Worm (Caenorhabditis elegans): ENCODE data around the gene Y47G7B.2.

ce11 chrII:2719212-2719611 lies 11.4 kb upstream of the Y47G7B.2 start:
- TF ChIP-seq nhr-237 (tag; optimal IDR thresholded peaks at IDR 0.05) (no peak), egl-27 (tag; optimal IDR thresholded peaks at IDR 0.05) (no peak), R02D3.7 (tag; optimal IDR thresholded peaks at IDR 0.05) (no peak), zag-1 (tag; optimal IDR thresholded peaks at IDR 0.05) (no peak), unc-62 (GFP tag; optimal IDR thresholded peaks at IDR 0.05 in 1 of 2) (peak in 1 of 2 experiments; percentile 28), unc-62 (tag; optimal IDR thresholded peaks at IDR 0.05) (no peak), hlh-30 (tag; optimal IDR thresholded peaks at IDR 0.05; ENCODE audit: insufficient read depth) (no peak)
